Fruit fly (Drosophila melanogaster): ENCODE data around the gene CG3817.

dm6 chr3R:14917927-14918829 lies 19.6 kb downstream of the CG3817 start, which contains the start of gene Sdr:
- TF ChIP-seq kay (GFP tag; optimal IDR thresholded peaks at IDR 0.05) (no peak), HHEX (GFP tag; optimal IDR thresholded peaks at IDR 0.05) (no peak), Atf6 (GFP tag; IDR thresholded peaks at IDR 0.05) (no peak), Ptx1 (GFP tag; IDR thresholded peaks at IDR 0.05) (no peak), Dfd (GFP tag; optimal IDR thresholded peaks at IDR 0.05) (no peak), seq (GFP tag; IDR thresholded peaks at IDR 0.05) (no peak), CG2199 (GFP tag; IDR thresholded peaks at IDR 0.05) (no peak), Asciz (GFP tag; optimal IDR thresholded peaks at IDR 0.05) (no peak), CG8290 (GFP tag; optimal IDR thresholded peaks at IDR 0.05) (no peak), CG8290 (tag; optimal IDR thresholded peaks at IDR 0.05) (no peak), Sin3A (optimal IDR thresholded peaks at IDR 0.05) (no peak), Ets97D (GFP tag; optimal IDR thresholded peaks at IDR 0.05) (no peak), CG17186 (GFP tag; optimal IDR thresholded peaks at IDR 0.05) (no peak), CG10462 (GFP tag; optimal IDR thresholded peaks at IDR 0.05) (no peak), H15 (GFP tag; IDR thresholded peaks at IDR 0.05) (no peak)
